Worm (Caenorhabditis elegans) whole organism, early embryonic: ENCODE measurements around the gene K10B2.4.
A peak's percentile ranks its signal among the peaks of the same experiment; 100 is the strongest.

Source experiments
- B0310.2 ChIP-seq: sonication (generic microtip); optimal IDR thresholded peaks from 2 replicates; lab custom pipeline; 2016; ENCODE audit warnings: mild to moderate bottlenecking, missing genetic modification characterization, missing compliant biosample characterization
- F13C5.2 ChIP-seq: sonication (generic microtip); optimal IDR thresholded peaks from 2 replicates; lab custom pipeline; 2017; ENCODE audit warnings: mild to moderate bottlenecking, missing genetic modification characterization, inconsistent platforms, missing compliant biosample characterization
- aly-1 ChIP-seq: sonication (generic microtip); optimal IDR thresholded peaks from 2 replicates; lab custom pipeline; 2016; ENCODE audit warnings: missing genetic modification characterization, missing compliant biosample characterization
- ama-1 ChIP-seq: fragments of 150-350 bp; optimal IDR thresholded peaks from 2 replicates; lab custom pipeline; 2014
- ceh-13 ChIP-seq: fragments of 200-800 bp; sonication (Bioruptor generic); optimal IDR thresholded peaks from 2 replicates; lab custom pipeline; 2018; ENCODE audit warnings: mild to moderate bottlenecking, missing genetic modification characterization, missing compliant biosample characterization
- ceh-36 ChIP-seq: sonication (generic microtip); optimal IDR thresholded peaks from 2 replicates; lab custom pipeline; 2016; ENCODE audit warnings: missing genetic modification characterization, inconsistent platforms, missing compliant biosample characterization
- ets-7 ChIP-seq: sonication (generic microtip); optimal IDR thresholded peaks from 2 replicates; lab custom pipeline; 2016; ENCODE audit warnings: missing genotype, missing genetic modification characterization, missing compliant biosample characterization
- flt-1 ChIP-seq: fragments of 200-800 bp; sonication (Bioruptor generic); IDR thresholded peaks from 2 replicates; pipeline ENCODE4 v1.3.6; 2022; ENCODE audit warnings: missing genetic modification characterization, missing compliant biosample characterization
- hmbx-1 ChIP-seq: sonication (generic microtip); optimal IDR thresholded peaks from 2 replicates; lab custom pipeline; 2016; ENCODE audit warnings: mild to moderate bottlenecking, missing genetic modification characterization, missing compliant biosample characterization
- hmg-4 ChIP-seq: fragments of 200-800 bp; sonication (Bioruptor generic); optimal IDR thresholded peaks from 2 replicates; lab custom pipeline; 2018; ENCODE audit warnings: mild to moderate bottlenecking, missing genetic modification characterization, missing compliant biosample characterization
- hnd-1 ChIP-seq: sonication (generic microtip); optimal IDR thresholded peaks from 2 replicates; lab custom pipeline; 2016; ENCODE audit warnings: missing genetic modification characterization, missing compliant biosample characterization
- pes-1 ChIP-seq: fragments of 200-800 bp; sonication (Bioruptor generic); IDR thresholded peaks from 2 replicates; pipeline ENCODE4 v1.3.6; 2022; ENCODE audit warnings: missing genetic modification reagents, missing genetic modification characterization, missing compliant biosample characterization
- scrt-1 ChIP-seq: fragments of 200-800 bp; sonication (Bioruptor generic); IDR thresholded peaks from 2 replicates; pipeline ENCODE4 v1.3.6; 2022; ENCODE audit warnings: missing genetic modification characterization, missing compliant biosample characterization
- sea-1 ChIP-seq: fragments of 200-800 bp; sonication (Bioruptor generic); conservative IDR thresholded peaks from 2 replicates; pipeline ENCODE4 v1.3.6; 2022; ENCODE audit warnings: missing genetic modification characterization, missing compliant biosample characterization
- tbx-11 ChIP-seq: fragments of 200-800 bp; sonication (Bioruptor generic); IDR thresholded peaks from 2 replicates; pipeline ENCODE4 v1.3.6; 2022; ENCODE audit warnings: missing genetic modification characterization, missing compliant biosample characterization
- tbx-37 ChIP-seq: fragments of 200-800 bp; sonication (Bioruptor generic); conservative IDR thresholded peaks from 2 replicates; pipeline ENCODE4 v1.3.6; 2022; ENCODE audit warnings: missing genetic modification reagents, missing genetic modification characterization, missing compliant biosample characterization
- tra-4 ChIP-seq: sonication (generic microtip); optimal IDR thresholded peaks from 2 replicates; lab custom pipeline; 2017; ENCODE audit warnings: missing genetic modification characterization, missing compliant biosample characterization

The K10B2.4 gene

ce11 chrII:6355396-6356346 is 5.1 kb downstream of the K10B2.4 start, which contains the start of gene C32D5.11:
Gene C32D5.11, minus strand, starts transcription at chrII:6355446.
- peak; percentile 28 for TF ChIP-seq hmg-4 (GFP tag; lab: Kevin White, UChicago)
- no peak for TF ChIP-seq aly-1 (tag; lab: Kevin White, UChicago)
- no peak for TF ChIP-seq B0310.2 (tag; lab: Kevin White, UChicago)
- 0 out of 2 replicates have a peak, but pooled peaks have one; percentile 11 for TF ChIP-seq scrt-1 (GFP tag; lab: Robert Waterston, UW)

- no peak for TF ChIP-seq ama-1 (lab: Kevin White, UChicago)
- TF ChIP-seq tra-4 (tag; lab: Kevin White, UChicago) = no peak
- TF ChIP-seq hmg-4 (GFP tag; lab: Kevin White, UChicago) = no peak
- no peak for TF ChIP-seq F13C5.2
- no peak for TF ChIP-seq ceh-36
- no peak for TF ChIP-seq ets-7 (tag; lab: Kevin White, UChicago)
- TF ChIP-seq pes-1 = no peak
- TF ChIP-seq tbx-11 (GFP tag; lab: Robert Waterston, UW) = no peak
- TF ChIP-seq tbx-37 = no peak
- no peak for TF ChIP-seq B0310.2 (tag; lab: Kevin White, UChicago)
- no peak for TF ChIP-seq scrt-1 (GFP tag; lab: Robert Waterston, UW)
- TF ChIP-seq flt-1 = no peak
- no peak for TF ChIP-seq aly-1 (tag; lab: Kevin White, UChicago)
- no peak for TF ChIP-seq hnd-1 (tag; lab: Kevin White, UChicago)
- TF ChIP-seq ceh-13 (GFP tag; lab: Kevin White, UChicago) = no peak
- no peak for TF ChIP-seq sea-1 (GFP tag; lab: Robert Waterston, UW)
These were observed 8.9 kb downstream of the K10B2.4 start, which contains the start of gene C32D5.10 for ce11 chrII:6351887-6352286. Gene C32D5.10, minus strand, starts transcription at chrII:6351987.

ce11 chrII:6349968-6350367 is 10.8 kb downstream of the K10B2.4 start:
- TF ChIP-seq pes-1 (no peak), hnd-1 (tag; lab: Kevin White, UChicago) (no peak), aly-1 (tag; lab: Kevin White, UChicago) (no peak), sea-1 (GFP tag; lab: Robert Waterston, UW) (no peak), F13C5.2 (no peak), hmg-4 (GFP tag; lab: Kevin White, UChicago) (no peak), ceh-36 (no peak), tra-4 (tag; lab: Kevin White, UChicago) (no peak), tbx-37 (no peak), flt-1 (no peak), B0310.2 (tag; lab: Kevin White, UChicago) (no peak), tbx-11 (GFP tag; lab: Robert Waterston, UW) (no peak), ceh-13 (GFP tag; lab: Kevin White, UChicago) (no peak), ama-1 (lab: Kevin White, UChicago) (no peak)

- TF ChIP-seq hmbx-1 = no peak
- TF ChIP-seq ceh-13 (GFP tag; lab: Kevin White, UChicago) = no peak
- no peak for TF ChIP-seq B0310.2 (tag; lab: Kevin White, UChicago)
- peak; percentile 34 for TF ChIP-seq hmg-4 (GFP tag; lab: Kevin White, UChicago)
- no peak for TF ChIP-seq tbx-37
- no peak for TF ChIP-seq F13C5.2
- TF ChIP-seq aly-1 (tag; lab: Kevin White, UChicago) = peak; percentile 9
- 0 out of 2 replicates have a peak, but pooled peaks have one; percentile 51 for TF ChIP-seq flt-1
- TF ChIP-seq ama-1 (lab: Kevin White, UChicago) = no peak
- TF ChIP-seq ceh-36 = peak; percentile 35
- no peak for TF ChIP-seq ets-7 (tag; lab: Kevin White, UChicago)
- no peak for TF ChIP-seq tbx-11 (GFP tag; lab: Robert Waterston, UW)
- TF ChIP-seq hnd-1 (tag; lab: Kevin White, UChicago) = peak; percentile 6
- no peak for TF ChIP-seq tra-4 (tag; lab: Kevin White, UChicago)
- TF ChIP-seq pes-1 = 0 out of 2 replicates have a peak, but pooled peaks have one; percentile 8
- TF ChIP-seq sea-1 (GFP tag; lab: Robert Waterston, UW) = no peak
- no peak for TF ChIP-seq scrt-1 (GFP tag; lab: Robert Waterston, UW)
These were observed 12.4 kb downstream of the K10B2.4 start for ce11 chrII:6348360-6348759.

- TF ChIP-seq sea-1 (GFP tag; lab: Robert Waterston, UW) (0 out of 2 replicates have a peak, but pooled peaks have one; percentile 48), hmg-4 (GFP tag; lab: Kevin White, UChicago) (no peak), pes-1 (no peak; the same call in 1 of the 2 replicates), ama-1 (lab: Kevin White, UChicago) (peak; percentile 23), F13C5.2 (peak; percentile 20)
These were observed 13.2 kb downstream of the K10B2.4 start, which contains the start of gene lgg-1 for ce11 chrII:6347341-6348118. Gene lgg-1, minus strand, starts transcription at chrII:6347719.

ce11 chrII:6346551-6347079 is 14.1 kb downstream of the K10B2.4 start:
- TF ChIP-seq ceh-36 (peak; percentile 19), hmbx-1 (peak; percentile 18), pes-1 (no peak), tra-4 (tag; lab: Kevin White, UChicago) (no peak)
